Worm (Caenorhabditis elegans): ENCODE measurements around the gene let-19.

The let-19 gene

ce11 chrII:8820126-8820972 lies 49.6 kb downstream of the let-19 start (continued):
- TF ChIP-seq cey-2 (tag; optimal IDR thresholded peaks at IDR 0.05; ENCODE audit: borderline replicate concordance, insufficient read depth): no peak
- TF ChIP-seq madf-5 (GFP tag; IDR thresholded peaks at IDR 0.05): 0 out of 4 replicates have a peak, but pooled peaks of 1 of the 2 experiments have one; percentile 22
- TF ChIP-seq zag-1 (tag; optimal IDR thresholded peaks at IDR 0.05): no peak
- TF ChIP-seq F37D6.2 (tag; optimal IDR thresholded peaks at IDR 0.05): no peak
- TF ChIP-seq egl-27 (tag; optimal IDR thresholded peaks at IDR 0.05): no peak
- no peak for TF ChIP-seq ces-1 (GFP tag; optimal IDR thresholded peaks at IDR 0.05)
- peak in 1 of 2 experiments; percentile 93 for TF ChIP-seq unc-62 (GFP tag; optimal IDR thresholded peaks at IDR 0.05 in 1 of 2)
- TF ChIP-seq unc-62 (tag; optimal IDR thresholded peaks at IDR 0.05): no peak
- TF ChIP-seq nhr-28 (tag; optimal IDR thresholded peaks at IDR 0.05): peak; percentile 31
- TF ChIP-seq fkh-10 (GFP tag; optimal IDR thresholded peaks at IDR 0.05): no peak
- TF ChIP-seq zip-11 (GFP tag; IDR thresholded peaks at IDR 0.05): no peak
- TF ChIP-seq lim-7 (GFP tag; IDR thresholded peaks at IDR 0.05): no peak
- TF ChIP-seq zip-2 (tag; optimal IDR thresholded peaks at IDR 0.05): no peak
- no peak for TF ChIP-seq saeg-2 (GFP tag; IDR thresholded peaks at IDR 0.05)
- TF ChIP-seq pha-4 (GFP tag; IDR thresholded peaks at IDR 0.05): no peak
- no peak for TF ChIP-seq pha-4 (tag; optimal IDR thresholded peaks at IDR 0.05)
- 0 out of 2 replicates have a peak, but pooled peaks have one; percentile 41 for TF ChIP-seq dmd-8 (GFP tag; IDR thresholded peaks at IDR 0.05)
- no peak for TF ChIP-seq gei-8 (GFP tag; optimal IDR thresholded peaks at IDR 0.05)
- peak; percentile 98 for TF ChIP-seq aha-1 (tag)
- TF ChIP-seq ceh-44 (GFP tag; IDR thresholded peaks at IDR 0.05): no peak
- peak; percentile 41 for TF ChIP-seq mes-2 (tag; optimal IDR thresholded peaks at IDR 0.05; ENCODE audit: poor library complexity, severe bottlenecking)
- no peak for TF ChIP-seq unc-130 (GFP tag; optimal IDR thresholded peaks at IDR 0.05)
- TF ChIP-seq ceh-62 (tag; optimal IDR thresholded peaks at IDR 0.05): no peak
- TF ChIP-seq dmd-9 (GFP tag; IDR thresholded peaks at IDR 0.05): no peak
- no peak for TF ChIP-seq tra-1 (GFP tag; IDR thresholded peaks at IDR 0.05)
- peak; percentile 52 for TF ChIP-seq nhr-6 (tag; optimal IDR thresholded peaks at IDR 0.05)
- TF ChIP-seq nhr-102 (tag; optimal IDR thresholded peaks at IDR 0.05): peak; percentile 46
- TF ChIP-seq zfp-2 (tag; optimal IDR thresholded peaks at IDR 0.05): no peak
- no peak for TF ChIP-seq lin-29 (GFP tag; IDR thresholded peaks at IDR 0.05)
- no peak for TF ChIP-seq lin-15B (tag; optimal IDR thresholded peaks at IDR 0.05)
- no peak for TF ChIP-seq set-16 (GFP tag; IDR thresholded peaks at IDR 0.05)
- TF ChIP-seq unc-39 (tag; optimal IDR thresholded peaks at IDR 0.05): no peak
- no peak for TF ChIP-seq T20F7.1 (GFP tag; optimal IDR thresholded peaks at IDR 0.05)
- TF ChIP-seq F49E8.2 (tag; optimal IDR thresholded peaks at IDR 0.05; ENCODE audit: borderline replicate concordance): no peak
- no peak for TF ChIP-seq nhr-11 (tag; optimal IDR thresholded peaks at IDR 0.05)
- TF ChIP-seq nhr-48 (tag; optimal IDR thresholded peaks at IDR 0.05): peak; percentile 55
- TF ChIP-seq tag-97 (GFP tag; IDR thresholded peaks at IDR 0.05): no peak
- no peak for TF ChIP-seq daf-19 (GFP tag; conservative IDR thresholded peaks at IDR 0.05)

DNA sequence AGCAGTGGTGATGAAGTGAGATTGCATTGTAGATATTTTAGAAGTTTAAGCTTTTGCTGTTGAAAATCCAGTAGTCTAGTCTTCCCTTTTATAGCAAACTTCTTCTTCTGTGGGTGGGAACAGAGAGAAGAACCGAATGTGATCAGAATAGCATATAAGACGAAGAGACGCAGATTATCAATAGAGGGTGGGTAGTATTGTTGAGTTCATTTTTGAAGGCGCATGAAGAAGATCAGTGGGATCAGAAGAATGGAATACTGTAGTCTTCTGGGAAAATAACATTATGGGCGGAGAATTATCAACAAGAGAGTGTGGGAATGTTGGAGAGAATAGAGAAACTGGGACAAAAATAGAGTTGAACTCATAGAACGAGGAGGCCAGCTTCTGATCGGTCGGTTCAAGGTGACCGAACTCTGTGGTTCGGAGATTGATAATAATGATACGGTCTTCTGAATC lies 50.4 kb downstream of the let-19 start, which contains the start of gene F46C5.1:
Gene F46C5.1, minus strand, starts transcription at position 51 of the 456 bp plus-strand sequence.
- TF ChIP-seq mes-2 (tag; optimal IDR thresholded peaks at IDR 0.05; ENCODE audit: poor library complexity, severe bottlenecking): no peak
- peak; percentile 31; the same call in 1 of the 2 replicates for TF ChIP-seq T26A8.4 (GFP tag; IDR thresholded peaks at IDR 0.05)
- TF ChIP-seq aha-1 (tag): peak; percentile 28
- peak in 1 of 2 experiments; percentile 63 for TF ChIP-seq unc-62 (GFP tag; optimal IDR thresholded peaks at IDR 0.05 in 1 of 2)
- TF ChIP-seq unc-62 (tag; optimal IDR thresholded peaks at IDR 0.05): no peak
- TF ChIP-seq hlh-30 (tag; optimal IDR thresholded peaks at IDR 0.05; ENCODE audit: insufficient read depth): peak; percentile 13
- TF ChIP-seq nhr-28 (tag; optimal IDR thresholded peaks at IDR 0.05): peak; percentile 75

Measured in whole organism, L4 larva.